Fruit fly (Drosophila melanogaster) whole organism, embryonic: ENCODE results near the gene Hsp60C.

Experiments
- ATbp ChIP-seq: fragments of 200-800 bp; sonication (Bioruptor generic); optimal IDR thresholded peaks from 2 replicates; lab custom pipeline; 2017; ENCODE audit warnings: missing biosample characterization, mild to moderate bottlenecking, missing genetic modification characterization, missing genetic modification reagents
- Aef1 ChIP-seq: fragments of 200-800 bp; sonication (Bioruptor generic); IDR thresholded peaks from 3 replicates; pipeline ENCODE4 v1.3.6; 2022; ENCODE audit warnings: missing biosample characterization, missing genetic modification characterization
- B-H2 ChIP-seq: fragments of 200-800 bp; sonication (Bioruptor generic); optimal IDR thresholded peaks from 2 replicates; lab custom pipeline; 2018; ENCODE audit warnings: missing biosample characterization, mild to moderate bottlenecking, missing genetic modification characterization
- CG10274 ChIP-seq: fragments of 200-800 bp; sonication (Bioruptor generic); optimal IDR thresholded peaks from 3 replicates; lab custom pipeline; 2017; ENCODE audit warnings: missing biosample characterization, mild to moderate bottlenecking, missing genetic modification characterization
- CG12071 ChIP-seq: fragments of 200-800 bp; sonication (Bioruptor generic); optimal IDR thresholded peaks from 3 replicates; lab custom pipeline; 2018; ENCODE audit warnings: missing biosample characterization, mild to moderate bottlenecking, missing genetic modification characterization
- CG12769 ChIP-seq: fragments of 200-800 bp; sonication (Bioruptor generic); optimal IDR thresholded peaks from 2 replicates; lab custom pipeline; 2019; ENCODE audit warnings: missing biosample characterization, mild to moderate bottlenecking, missing genetic modification characterization, moderate library complexity
- CG13287 ChIP-seq: fragments of 200-800 bp; sonication (Bioruptor generic); IDR thresholded peaks from 2 replicates; pipeline ENCODE4 v1.3.6; 2022; ENCODE audit warnings: missing biosample characterization, missing genetic modification characterization; ENCODE audit not compliant: partially characterized antibody
- CG13624 ChIP-seq: fragments of 200-800 bp; sonication (Bioruptor generic); optimal IDR thresholded peaks from 2 replicates; lab custom pipeline; 2016; ENCODE audit warnings: missing biosample characterization, missing genetic modification characterization
- CG14014 ChIP-seq: fragments of 200-800 bp; sonication (Bioruptor generic); IDR thresholded peaks from 2 replicates; pipeline ENCODE4 v1.3.6; 2022; ENCODE audit warnings: missing biosample characterization, missing genetic modification characterization
- CG14667 ChIP-seq: fragments of 200-800 bp; sonication (Bioruptor generic); IDR thresholded peaks from 2 replicates; pipeline ENCODE4 v1.3.6; 2022; ENCODE audit warnings: missing biosample characterization, missing genetic modification characterization
- CG14860 ChIP-seq: fragments of 200-800 bp; sonication (Bioruptor generic); IDR thresholded peaks from 3 replicates; pipeline ENCODE4 v1.3.6; 2022; ENCODE audit warnings: missing biosample characterization, missing genetic modification characterization; ENCODE audit not compliant: partially characterized antibody
- CG1603 ChIP-seq: fragments of 200-800 bp; sonication (Bioruptor generic); optimal IDR thresholded peaks from 2 replicates; lab custom pipeline; 2019; ENCODE audit warnings: missing biosample characterization, mild to moderate bottlenecking, missing genetic modification characterization, moderate library complexity
- CG30431 ChIP-seq: fragments of 200-800 bp; sonication (Bioruptor generic); optimal IDR thresholded peaks from 2 replicates; lab custom pipeline; 2017; ENCODE audit warnings: missing biosample characterization, missing genetic modification characterization
- CG31224 ChIP-seq: fragments of 200-800 bp; sonication (Bioruptor generic); IDR thresholded peaks from 2 replicates; pipeline ENCODE4 v1.3.6; 2022; ENCODE audit warnings: missing biosample characterization, missing genetic modification characterization
- CG3838 ChIP-seq: fragments of 200-800 bp; sonication (Bioruptor generic); optimal IDR thresholded peaks from 3 replicates; lab custom pipeline; 2016; ENCODE audit warnings: missing biosample characterization, missing genetic modification characterization
- CG43689 ChIP-seq: fragments of 200-800 bp; sonication (Bioruptor generic); IDR thresholded peaks from 2 replicates; pipeline ENCODE4 v1.3.6; 2022; ENCODE audit warnings: missing biosample characterization, missing genetic modification characterization
- CG5180 ChIP-seq: fragments of 200-800 bp; sonication (Bioruptor generic); optimal IDR thresholded peaks from 3 replicates; lab custom pipeline; 2017; ENCODE audit warnings: missing biosample characterization, missing genetic modification characterization, mild to moderate bottlenecking, moderate library complexity, missing genetic modification reagents
- CG6254 ChIP-seq: fragments of 200-800 bp; sonication (Bioruptor generic); optimal IDR thresholded peaks from 3 replicates; lab custom pipeline; 2017; ENCODE audit warnings: mild to moderate bottlenecking, missing biosample characterization, missing genetic modification reagents, missing genetic modification characterization
- CG6272 ChIP-seq: fragments of 200-800 bp; sonication (Bioruptor generic); IDR thresholded peaks from 2 replicates; pipeline ENCODE4 v1.3.6; 2022; ENCODE audit warnings: missing biosample characterization, missing genetic modification characterization
- CG6854 ChIP-seq: fragments of 200-800 bp; sonication (Bioruptor generic); optimal IDR thresholded peaks from 3 replicates; lab custom pipeline; 2017; ENCODE audit warnings: missing biosample characterization, mild to moderate bottlenecking, missing genetic modification characterization
- CG7271 ChIP-seq: fragments of 200-800 bp; sonication (Bioruptor generic); optimal IDR thresholded peaks from 2 replicates; lab custom pipeline; 2018; ENCODE audit warnings: missing biosample characterization, mild to moderate bottlenecking, missing genetic modification characterization, moderate library complexity
- CG7556 ChIP-seq: fragments of 200-800 bp; sonication (Bioruptor generic); optimal IDR thresholded peaks from 2 replicates; lab custom pipeline; 2017; ENCODE audit warnings: missing biosample characterization, mild to moderate bottlenecking, missing genetic modification characterization
- CG9215 ChIP-seq: fragments of 200-800 bp; sonication (Bioruptor generic); IDR thresholded peaks from 2 replicates; pipeline ENCODE4 v1.3.6; 2022; ENCODE audit warnings: missing biosample characterization, missing genetic modification characterization
- CG9817 ChIP-seq: fragments of 200-800 bp; sonication (Bioruptor generic); optimal IDR thresholded peaks from 2 replicates; lab custom pipeline; 2018; ENCODE audit warnings: missing biosample characterization, mild to moderate bottlenecking, missing genetic modification characterization, moderate library complexity
- CG9932 ChIP-seq: fragments of 200-800 bp; sonication (Bioruptor generic); IDR thresholded peaks from 2 replicates; pipeline ENCODE4 v1.3.6; 2022; ENCODE audit warnings: missing biosample characterization, missing genetic modification characterization
- Deaf1 ChIP-seq: fragments of 200-800 bp; optimal IDR thresholded peaks from 3 replicates; lab custom pipeline; 2019; ENCODE audit warnings: missing biosample characterization, mild to moderate bottlenecking, missing genetic modification characterization, moderate library complexity
- Doc3 ChIP-seq: fragments of 200-800 bp; sonication (Bioruptor generic); IDR thresholded peaks from 3 replicates; pipeline ENCODE4 v1.3.6; 2022; ENCODE audit warnings: missing biosample characterization, missing genetic modification characterization; ENCODE audit not compliant: partially characterized antibody
- Drgx ChIP-seq: fragments of 200-800 bp; sonication (Bioruptor generic); IDR thresholded peaks from 2 replicates; pipeline ENCODE4 v1.3.6; 2022; ENCODE audit warnings: missing biosample characterization, missing genetic modification characterization
- Jarid2 ChIP-seq: fragments of 200-800 bp; sonication (Bioruptor generic); optimal IDR thresholded peaks from 3 replicates; lab custom pipeline; 2017; ENCODE audit warnings: mild to moderate bottlenecking, missing biosample characterization, missing genetic modification reagents, missing genetic modification characterization
- Poxn ChIP-seq: fragments of 200-800 bp; sonication (Bioruptor generic); IDR thresholded peaks from 2 replicates; pipeline ENCODE4 v1.3.6; 2022; ENCODE audit warnings: missing biosample characterization, missing genetic modification characterization
- Trl ChIP-seq, 3 experiments: fragments of >200 bp in 2 of 3; fragments of 200-800 bp in 1 of 3; sonication (Bioruptor generic) in 1 of 3; optimal IDR thresholded peaks; 2 replicates in 1 of 3; 3 replicates in 2 of 3; lab custom pipeline; 2016 to 2017; ENCODE audit warnings: missing biosample characterization in 1 of 3, missing genetic modification characterization in 1 of 3
- Xrp1 ChIP-seq: fragments of 200-800 bp; sonication (Bioruptor generic); IDR thresholded peaks from 2 replicates; pipeline ENCODE4 v1.3.6; 2022; ENCODE audit warnings: missing biosample characterization, missing genetic modification characterization
- bcd ChIP-seq: fragments of 200-800 bp; sonication (Bioruptor generic); optimal IDR thresholded peaks from 2 replicates; lab custom pipeline; 2017; ENCODE audit warnings: missing biosample characterization, mild to moderate bottlenecking, missing genetic modification characterization
- cato ChIP-seq: fragments of 200-800 bp; sonication (Bioruptor generic); optimal IDR thresholded peaks from 2 replicates; lab custom pipeline; 2016; ENCODE audit warnings: missing biosample characterization, missing genetic modification characterization, borderline replicate concordance
- corto ChIP-seq: fragments of 200-800 bp; sonication (Bioruptor generic); optimal IDR thresholded peaks from 2 replicates; lab custom pipeline; 2016; ENCODE audit warnings: missing biosample characterization, mild to moderate bottlenecking, missing genetic modification characterization, moderate library complexity
- dm ChIP-seq: fragments of 200-800 bp; sonication (Bioruptor generic); optimal IDR thresholded peaks from 3 replicates; lab custom pipeline; 2016; ENCODE audit warnings: missing biosample characterization, missing genetic modification characterization
- fd102C ChIP-seq: fragments of 200-800 bp; sonication (Bioruptor generic); optimal IDR thresholded peaks from 2 replicates; lab custom pipeline; 2018; ENCODE audit warnings: missing biosample characterization, mild to moderate bottlenecking, missing genetic modification characterization, moderate library complexity
- ftz-f1 ChIP-seq: fragments of 200-800 bp; sonication (Bioruptor generic); optimal IDR thresholded peaks from 2 replicates; lab custom pipeline; 2016; ENCODE audit warnings: missing biosample characterization, missing genetic modification characterization
- gce ChIP-seq: fragments of 200-800 bp; sonication (Bioruptor generic); IDR thresholded peaks from 3 replicates; pipeline ENCODE4 v1.3.6; 2022; ENCODE audit warnings: missing biosample characterization, missing genetic modification characterization
- gt ChIP-seq: fragments of 200-800 bp; sonication (Bioruptor generic); IDR thresholded peaks from 2 replicates; pipeline ENCODE4 v1.3.6; 2022; ENCODE audit warnings: missing biosample characterization, missing genetic modification characterization
- jing ChIP-seq: fragments of 200-800 bp; sonication (Bioruptor generic); optimal IDR thresholded peaks from 2 replicates; lab custom pipeline; 2018; ENCODE audit warnings: missing biosample characterization, mild to moderate bottlenecking, missing genetic modification characterization
- org-1 ChIP-seq: fragments of 200-800 bp; sonication (Bioruptor generic); optimal IDR thresholded peaks from 2 replicates; lab custom pipeline; 2017; ENCODE audit warnings: missing biosample characterization, missing genetic modification characterization
- pita ChIP-seq: fragments of 200-800 bp; sonication (Bioruptor generic); optimal IDR thresholded peaks from 2 replicates; lab custom pipeline; 2017; ENCODE audit warnings: missing biosample characterization, mild to moderate bottlenecking, missing genetic modification characterization
- slou ChIP-seq: fragments of 200-800 bp; sonication (Bioruptor generic); optimal IDR thresholded peaks from 3 replicates; lab custom pipeline; 2016; ENCODE audit warnings: missing biosample characterization, missing genetic modification characterization
- tgo ChIP-seq: fragments of 200-800 bp; sonication (Bioruptor generic); IDR thresholded peaks from 3 replicates; pipeline ENCODE4 v1.3.6; 2022; ENCODE audit warnings: missing biosample characterization, missing genetic modification characterization
- tll ChIP-seq, 2 experiments: fragments of 200-800 bp in 1 of 2; fragments of >200 bp in 1 of 2; sonication (Bioruptor generic) in 1 of 2; optimal IDR thresholded peaks; 2 replicates each; lab custom pipeline; 2017 to 2019; ENCODE audit warnings: missing biosample characterization in 2 of 2, missing genetic modification characterization in 2 of 2, mild to moderate bottlenecking in 1 of 2, moderate library complexity in 1 of 2

Gene Hsp60C

DNA sequence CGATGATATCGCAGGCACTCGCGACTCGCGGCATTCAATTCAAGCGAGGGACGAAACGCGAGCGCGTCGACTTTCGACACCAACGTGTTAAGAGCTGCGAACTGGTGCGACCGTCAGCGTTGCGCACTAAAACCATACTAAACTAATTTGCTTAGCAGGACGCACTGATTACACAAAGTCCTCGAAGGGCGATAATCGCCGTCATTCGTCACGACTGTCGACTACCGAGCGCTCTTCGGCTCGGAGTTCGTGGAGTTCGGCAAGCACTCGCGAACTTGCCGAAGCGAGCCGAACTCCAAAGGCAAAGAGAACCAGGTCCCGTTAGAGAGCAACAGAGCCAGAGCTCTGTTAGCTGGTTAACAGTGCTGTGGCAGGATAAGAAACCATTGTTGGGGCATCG, 4.2 kb upstream of the Hsp60C start, which contains the start of gene DIP-theta (continued):
- TF ChIP-seq Doc3 (GFP tag; lab: Robert Waterston, UW): no peak
- TF ChIP-seq pita (GFP tag; lab: Kevin White, UChicago): no peak
- TF ChIP-seq CG31224 (GFP tag; lab: Robert Waterston, UW): no peak
- TF ChIP-seq Deaf1 (tag; lab: Kevin White, UChicago): peak; percentile 99
- TF ChIP-seq tgo (GFP tag; lab: Robert Waterston, UW): no peak
- no peak for TF ChIP-seq ftz-f1
- TF ChIP-seq CG10274 (GFP tag; lab: Kevin White, UChicago): no peak
- TF ChIP-seq CG9215 (GFP tag; lab: Robert Waterston, UW): no peak
- TF ChIP-seq CG14014 (GFP tag; lab: Robert Waterston, UW): 0 out of 2 replicates have a peak, but pooled peaks have one; percentile 9
- no peak for TF ChIP-seq B-H2 (GFP tag; lab: Kevin White, UChicago)
- TF ChIP-seq CG6854 (GFP tag; lab: Kevin White, UChicago): no peak
- no peak for TF ChIP-seq CG7556 (GFP tag; lab: Kevin White, UChicago)
- TF ChIP-seq jing: peak; percentile 47
- TF ChIP-seq CG7271 (tag; lab: Kevin White, UChicago): no peak
- TF ChIP-seq dm: no peak
- TF ChIP-seq fd102C (GFP tag; lab: Kevin White, UChicago): peak; percentile 10
- no peak for TF ChIP-seq CG12071 (GFP tag; lab: Kevin White, UChicago)
- no peak for TF ChIP-seq gt (GFP tag; lab: Robert Waterston, UW)
- TF ChIP-seq CG3838 (GFP tag; lab: Kevin White, UChicago): no peak
- TF ChIP-seq CG1603 (tag; lab: Kevin White, UChicago): no peak
- TF ChIP-seq Xrp1 (GFP tag; lab: Robert Waterston, UW): no peak
- no peak for TF ChIP-seq org-1 (GFP tag; lab: Kevin White, UChicago)
- no peak for TF ChIP-seq CG14860
- TF ChIP-seq Jarid2 (GFP tag; lab: Kevin White, UChicago): peak; percentile 57
- peak; percentile 19; the same call in 1 of the 2 replicates for TF ChIP-seq CG13287
- TF ChIP-seq CG6272: no peak
- no peak for TF ChIP-seq CG14667 (GFP tag; lab: Robert Waterston, UW)
- TF ChIP-seq tll (GFP tag; optimal IDR thresholded peaks at IDR 0.05; lab: Kevin White, UChicago): no peak

DNA sequence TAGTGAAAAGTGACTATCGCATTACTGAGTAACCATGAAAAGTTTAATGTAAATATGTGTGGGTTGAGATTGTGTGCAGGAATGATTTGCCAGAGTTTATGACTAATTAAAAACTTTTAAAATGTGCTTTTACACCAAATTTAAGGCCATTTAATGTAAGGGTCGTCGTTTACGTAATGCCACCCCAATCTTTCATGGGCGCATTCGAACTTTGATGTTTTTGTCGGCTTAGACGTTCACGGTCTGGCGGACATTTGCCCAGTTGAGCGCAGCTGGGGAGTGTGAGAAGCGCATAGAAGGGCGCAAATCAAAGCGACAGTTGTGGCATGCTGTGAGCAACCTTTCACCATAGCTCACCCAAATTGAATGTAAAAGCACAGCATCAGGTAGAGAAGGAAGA, 15.6 kb downstream of the Hsp60C start, which contains the start of gene CG12511:
Gene CG12511, plus strand, starts transcription at position 301 of the 400 bp plus-strand sequence.
- TF ChIP-seq Drgx (GFP tag; lab: Robert Waterston, UW) (no peak), Poxn (GFP tag; lab: Robert Waterston, UW) (no peak), CG5180 (GFP tag; lab: Kevin White, UChicago) (no peak)
- TF ChIP-seq, all 482 proteins: peak for 0

DNA sequence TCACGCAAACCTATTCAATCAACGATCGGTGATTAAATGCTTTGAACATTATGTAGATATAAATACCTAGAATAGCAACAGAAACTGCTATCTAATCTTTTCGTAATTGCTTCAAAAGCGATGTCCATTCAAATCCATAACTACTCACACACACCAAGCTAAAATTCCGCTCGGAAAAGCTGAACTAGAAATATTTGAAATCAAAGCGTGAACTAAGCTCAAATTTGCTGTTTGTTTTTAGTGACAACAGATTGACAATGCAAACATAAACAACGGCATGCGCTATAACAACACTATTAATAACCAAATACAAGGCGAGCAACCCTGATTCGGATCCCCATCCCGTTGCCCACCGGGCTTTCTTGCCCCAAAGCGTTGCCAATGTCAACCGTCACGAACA, 43.4 kb downstream of the Hsp60C start, which contains the start of gene CG7236:
Gene CG7236, plus strand, starts transcription at position 301 of the 400 bp plus-strand sequence.
- no peak for TF ChIP-seq Trl (optimal IDR thresholded peaks at IDR 0.05; lab: Kevin White, UChicago)
- TF ChIP-seq Trl (GFP tag; optimal IDR thresholded peaks at IDR 0.05; lab: Kevin White, UChicago): no peak
- 0 out of 3 replicates have a peak, but pooled peaks have one; percentile 30 for TF ChIP-seq gce
- TF ChIP-seq, all 482 proteins: peak for 1

DNA sequence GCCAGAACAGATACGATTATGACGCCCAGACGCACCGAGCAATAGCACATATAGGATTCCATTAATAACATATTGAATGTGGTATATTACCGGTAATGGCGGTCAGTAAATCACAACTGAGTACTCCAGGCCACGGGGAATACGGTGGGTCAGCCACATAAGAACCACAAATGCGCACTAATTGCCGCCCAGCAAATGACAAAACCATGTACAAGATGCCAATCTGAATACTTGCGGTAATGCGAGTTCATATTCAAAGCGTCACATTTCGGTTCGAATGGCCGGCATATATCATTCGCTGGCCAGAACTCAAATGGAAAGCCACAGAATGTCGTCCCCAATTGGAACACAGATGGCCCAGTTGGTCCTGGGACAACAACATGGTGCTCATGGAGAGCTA, 53.9 kb downstream of the Hsp60C start, which contains the start of the genes CG14007 and CG34011:
Gene CG14007, minus strand, starts transcription at position 101 of the 400 bp plus-strand sequence.
Gene CG34011, plus strand, starts transcription at position 122 of the 400 bp plus-strand sequence.
- TF ChIP-seq bcd (GFP tag; lab: Kevin White, UChicago): no peak
- no peak for TF ChIP-seq ATbp (GFP tag; lab: Kevin White, UChicago)
- TF ChIP-seq CG43689 (GFP tag; lab: Robert Waterston, UW): no peak
- no peak for TF ChIP-seq CG14860
- no peak for TF ChIP-seq cato (GFP tag; lab: Kevin White, UChicago)
- TF ChIP-seq CG9817: no peak
- TF ChIP-seq tll (GFP tag; optimal IDR thresholded peaks at IDR 0.05; lab: Kevin White, UChicago): no peak
- no peak for TF ChIP-seq CG12769 (tag; lab: Kevin White, UChicago)
- TF ChIP-seq CG9932 (GFP tag; lab: Robert Waterston, UW): no peak
- no peak for TF ChIP-seq Jarid2 (GFP tag; lab: Kevin White, UChicago)
- no peak for TF ChIP-seq CG6254 (GFP tag; lab: Kevin White, UChicago)
- no peak for TF ChIP-seq slou (GFP tag; lab: Kevin White, UChicago)
- TF ChIP-seq CG30431 (GFP tag; lab: Kevin White, UChicago): no peak
- no peak for TF ChIP-seq corto (GFP tag; lab: Kevin White, UChicago)
- no peak for TF ChIP-seq Aef1 (GFP tag; lab: Robert Waterston, UW)
- no peak for TF ChIP-seq CG13624 (GFP tag; lab: Kevin White, UChicago)
- TF ChIP-seq, all 482 proteins: peak for 0
